Fruit fly (Drosophila melanogaster): ENCODE data around the gene CG34428.

DNA sequence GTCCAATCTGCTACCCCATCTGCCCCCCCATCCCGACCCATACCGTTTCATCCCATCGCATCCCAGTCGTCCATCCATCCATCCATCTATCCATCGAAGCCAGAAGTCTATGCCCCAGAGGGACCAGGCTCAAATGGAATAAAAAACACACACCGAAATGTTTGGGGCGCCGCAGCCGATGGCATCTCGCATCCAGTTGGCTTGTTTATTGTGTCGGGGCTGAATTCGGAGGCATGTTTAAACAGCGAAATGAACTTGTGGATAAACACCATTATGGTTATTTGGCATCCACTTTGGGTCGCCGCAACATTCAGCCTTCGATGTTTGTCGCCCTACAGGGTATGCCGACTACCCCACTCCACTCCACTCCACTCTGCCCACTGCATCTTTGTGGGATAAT, 18.9 kb downstream of the CG34428 start:
- TF ChIP-seq CG4496 (GFP tag; IDR thresholded peaks at IDR 0.05) (no peak), CG15710 (tag; optimal IDR thresholded peaks at IDR 0.05) (no peak)

All from whole organism, pupa.